Fruit fly (Drosophila melanogaster) whole organism, embryonic: ENCODE measurements around the gene CG34134.

Experiments
- Atf3 ChIP-seq: fragments of 200-800 bp; sonication (Bioruptor generic); optimal IDR thresholded peaks from 3 replicates; lab custom pipeline; 2016; ENCODE audit warnings: missing biosample characterization, missing genetic modification characterization
- Blimp-1 ChIP-seq: fragments of 200-800 bp; sonication (Bioruptor generic); optimal IDR thresholded peaks from 3 replicates; lab custom pipeline; 2018; ENCODE audit warnings: missing biosample characterization, missing genetic modification characterization, mild to moderate bottlenecking, moderate library complexity, missing genetic modification reagents
- CG10147 ChIP-seq: fragments of 200-800 bp; sonication (Bioruptor generic); optimal IDR thresholded peaks from 2 replicates; lab custom pipeline; 2019; ENCODE audit warnings: missing biosample characterization, mild to moderate bottlenecking, missing genetic modification characterization, moderate library complexity
- CG10366 ChIP-seq: fragments of 200-800 bp; sonication (Bioruptor generic); IDR thresholded peaks from 2 replicates; pipeline ENCODE4 v1.3.6; 2022; ENCODE audit warnings: missing biosample characterization, missing genetic modification characterization
- CG10462 ChIP-seq: fragments of 200-800 bp; sonication (Bioruptor generic); optimal IDR thresholded peaks from 2 replicates; lab custom pipeline; 2016; ENCODE audit warnings: missing biosample characterization, missing genetic modification characterization
- CG11695 ChIP-seq: fragments of 200-800 bp; sonication (Bioruptor generic); IDR thresholded peaks from 3 replicates; pipeline ENCODE4 v1.3.6; 2022; ENCODE audit warnings: missing biosample characterization, missing genetic modification characterization
- CG14014 ChIP-seq: fragments of 200-800 bp; sonication (Bioruptor generic); IDR thresholded peaks from 2 replicates; pipeline ENCODE4 v1.3.6; 2022; ENCODE audit warnings: missing biosample characterization, missing genetic modification characterization
- CG14441 ChIP-seq: fragments of 200-800 bp; sonication (Bioruptor generic); IDR thresholded peaks from 2 replicates; pipeline ENCODE4 v1.3.6; 2022; ENCODE audit warnings: missing biosample characterization, missing genetic modification characterization
- CG15696 ChIP-seq: fragments of 200-800 bp; sonication (Bioruptor generic); optimal IDR thresholded peaks from 2 replicates; lab custom pipeline; 2019; ENCODE audit warnings: missing biosample characterization, mild to moderate bottlenecking, missing genetic modification characterization, moderate library complexity
- CG1832 ChIP-seq: fragments of 200-800 bp; sonication (Bioruptor generic); optimal IDR thresholded peaks from 2 replicates; lab custom pipeline; 2017; ENCODE audit warnings: missing biosample characterization, mild to moderate bottlenecking, missing genetic modification characterization, inconsistent platforms
- CG3281 ChIP-seq: fragments of 200-800 bp; sonication (Bioruptor generic); optimal IDR thresholded peaks from 3 replicates; lab custom pipeline; 2017; ENCODE audit warnings: missing biosample characterization, mild to moderate bottlenecking, missing genetic modification characterization
- CG33557 ChIP-seq: fragments of 200-800 bp; sonication (Bioruptor generic); optimal IDR thresholded peaks from 2 replicates; lab custom pipeline; 2019; ENCODE audit warnings: missing biosample characterization, mild to moderate bottlenecking, missing genetic modification characterization, moderate library complexity
- CG3995 ChIP-seq: fragments of 200-800 bp; sonication (Bioruptor generic); optimal IDR thresholded peaks from 3 replicates; lab custom pipeline; 2016; ENCODE audit warnings: missing biosample characterization, missing genetic modification characterization
- CG4854 ChIP-seq: fragments of 200-800 bp; sonication (Bioruptor generic); optimal IDR thresholded peaks from 2 replicates; lab custom pipeline; 2016; ENCODE audit warnings: missing biosample characterization, missing genetic modification characterization, inconsistent platforms
- CG6254 ChIP-seq: fragments of 200-800 bp; sonication (Bioruptor generic); optimal IDR thresholded peaks from 3 replicates; lab custom pipeline; 2017; ENCODE audit warnings: mild to moderate bottlenecking, missing biosample characterization, missing genetic modification reagents, missing genetic modification characterization
- CG6813 ChIP-seq: fragments of 200-800 bp; sonication (Bioruptor generic); optimal IDR thresholded peaks from 2 replicates; lab custom pipeline; 2017; ENCODE audit warnings: missing biosample characterization, missing genetic modification characterization, mild to moderate bottlenecking, moderate library complexity, missing genetic modification reagents
- CG8281 ChIP-seq: fragments of 200-800 bp; sonication (Bioruptor generic); optimal IDR thresholded peaks from 2 replicates; lab custom pipeline; 2018; ENCODE audit warnings: missing biosample characterization, mild to moderate bottlenecking, missing genetic modification characterization, moderate library complexity
- CG9932 ChIP-seq: fragments of 200-800 bp; sonication (Bioruptor generic); IDR thresholded peaks from 2 replicates; pipeline ENCODE4 v1.3.6; 2022; ENCODE audit warnings: missing biosample characterization, missing genetic modification characterization
- Dfd ChIP-seq, 2 experiments: fragments of >200 bp; optimal IDR thresholded peaks; 2 replicates each; lab custom pipeline; 2017; ENCODE audit warnings: missing biosample characterization in 2 of 2, missing genetic modification characterization in 2 of 2
- GATAe ChIP-seq: fragments of 200-800 bp; sonication (Bioruptor generic); conservative IDR thresholded peaks from 2 replicates; pipeline ENCODE4 v1.3.6; 2022; ENCODE audit warnings: missing biosample characterization, missing genetic modification characterization
- Lhr ChIP-seq: fragments of 200-800 bp; sonication (Bioruptor generic); optimal IDR thresholded peaks from 3 replicates; lab custom pipeline; 2017; ENCODE audit warnings: mild to moderate bottlenecking, missing biosample characterization, missing genetic modification reagents, missing genetic modification characterization
- Lim3 ChIP-seq: fragments of 200-800 bp; sonication (Bioruptor generic); IDR thresholded peaks from 2 replicates; pipeline ENCODE4 v1.3.6; 2022; ENCODE audit warnings: missing biosample characterization, missing genetic modification characterization
- Lpt ChIP-seq: fragments of >200 bp; optimal IDR thresholded peaks from 2 replicates; lab custom pipeline; 2018; ENCODE audit warnings: missing biosample characterization, missing genetic modification characterization
- NC2β ChIP-seq: fragments of 200-800 bp; sonication (Bioruptor generic); optimal IDR thresholded peaks from 2 replicates; lab custom pipeline; 2016; ENCODE audit warnings: missing biosample characterization, missing genetic modification characterization
- Ptx1 ChIP-seq: fragments of 200-800 bp; sonication (Bioruptor generic); IDR thresholded peaks from 2 replicates; pipeline ENCODE4 v1.3.6; 2022; ENCODE audit warnings: missing biosample characterization, missing genetic modification characterization
- Six4 ChIP-seq: fragments of 200-800 bp; sonication (Bioruptor generic); optimal IDR thresholded peaks from 2 replicates; lab custom pipeline; 2016; ENCODE audit warnings: missing biosample characterization, missing genetic modification characterization
- Vsx1 ChIP-seq: fragments of 200-800 bp; sonication (Bioruptor generic); optimal IDR thresholded peaks from 2 replicates; lab custom pipeline; 2017; ENCODE audit warnings: missing biosample characterization, mild to moderate bottlenecking, missing genetic modification characterization, missing genetic modification reagents
- bsh ChIP-seq, 2 experiments: fragments of 200-800 bp; sonication (Bioruptor generic); optimal IDR thresholded peaks; 2 replicates each; lab custom pipeline; 2017 to 2018; ENCODE audit warnings: mild to moderate bottlenecking in 2 of 2, missing biosample characterization in 2 of 2, missing genetic modification characterization in 2 of 2, moderate library complexity in 1 of 2
- croc ChIP-seq: fragments of 200-800 bp; sonication (Bioruptor generic); conservative IDR thresholded peaks from 3 replicates; pipeline ENCODE4 v1.3.6; 2022; ENCODE audit warnings: missing biosample characterization, missing genetic modification characterization
- danr ChIP-seq: fragments of 200-800 bp; sonication (Bioruptor generic); IDR thresholded peaks from 2 replicates; pipeline ENCODE4 v1.3.6; 2022; ENCODE audit warnings: missing biosample characterization, missing genetic modification characterization
- dysf ChIP-seq: fragments of 200-800 bp; sonication (Bioruptor generic); IDR thresholded peaks from 3 replicates; pipeline ENCODE4 v1.3.6; 2022; ENCODE audit warnings: missing biosample characterization, missing genetic modification characterization
- en ChIP-seq: fragments of 200-800 bp; sonication (Bioruptor generic); optimal IDR thresholded peaks from 2 replicates; lab custom pipeline; 2016; ENCODE audit warnings: missing biosample characterization, missing genetic modification characterization
- esg ChIP-seq: fragments of 200-800 bp; sonication (Bioruptor generic); conservative IDR thresholded peaks from 2 replicates; pipeline ENCODE4 v1.3.6; 2022; ENCODE audit warnings: missing biosample characterization, missing genetic modification characterization
- hkb ChIP-seq, 2 experiments: fragments of 200-800 bp in 1 of 2; fragments of >200 bp in 1 of 2; sonication (Bioruptor generic) in 1 of 2; IDR thresholded peaks in 1 of 2; optimal IDR thresholded peaks in 1 of 2; 2 replicates each; pipeline versions ENCODE4 v1.3.6 to Lab custom; 2017 to 2022; ENCODE audit warnings: missing biosample characterization in 1 of 2, missing genetic modification characterization in 1 of 2
- jumu ChIP-seq: fragments of 200-800 bp; sonication (Bioruptor generic); optimal IDR thresholded peaks from 3 replicates; lab custom pipeline; 2016; ENCODE audit warnings: missing biosample characterization, missing genetic modification characterization
- lbe ChIP-seq: fragments of 200-800 bp; sonication (Bioruptor generic); optimal IDR thresholded peaks from 2 replicates; lab custom pipeline; 2016; ENCODE audit warnings: missing biosample characterization, mild to moderate bottlenecking, missing genetic modification characterization
- mirr ChIP-seq: fragments of 200-800 bp; sonication (Bioruptor generic); optimal IDR thresholded peaks from 3 replicates; lab custom pipeline; 2018; ENCODE audit warnings: missing biosample characterization, mild to moderate bottlenecking, missing genetic modification characterization
- odd ChIP-seq: fragments of 200-800 bp; sonication (Bioruptor generic); optimal IDR thresholded peaks from 2 replicates; lab custom pipeline; 2017; ENCODE audit warnings: missing biosample characterization, mild to moderate bottlenecking, missing genetic modification characterization
- pan ChIP-seq, 4 experiments: fragments of >200 bp in 3 of 4; fragments of 200-800 bp in 1 of 4; sonication (Bioruptor generic) in 1 of 4; optimal IDR thresholded peaks in 3 of 4; IDR thresholded peaks in 1 of 4; 2 replicates each; pipeline versions ENCODE4 v1.3.6 to Lab custom; 2017 to 2022; ENCODE audit warnings: missing biosample characterization in 2 of 4, missing genetic modification characterization in 2 of 4, mixed read lengths in 1 of 4
- pnt ChIP-seq: fragments of 200-800 bp; sonication (Bioruptor generic); optimal IDR thresholded peaks from 3 replicates; lab custom pipeline; 2016; ENCODE audit warnings: missing biosample characterization, missing genetic modification characterization
- sc ChIP-seq, 3 experiments: fragments of >200 bp in 2 of 3; fragments of 200-800 bp in 1 of 3; sonication (Bioruptor generic) in 1 of 3; optimal IDR thresholded peaks; 2 replicates in 2 of 3; 3 replicates in 1 of 3; lab custom pipeline; 2017; ENCODE audit warnings: mild to moderate bottlenecking in 1 of 3, missing biosample characterization in 1 of 3, missing genetic modification characterization in 1 of 3, missing genetic modification reagents in 1 of 3
- sens-2 ChIP-seq: fragments of 200-800 bp; sonication (Bioruptor generic); IDR thresholded peaks from 2 replicates; pipeline ENCODE4 v1.3.6; 2022; ENCODE audit warnings: missing biosample characterization, missing genetic modification characterization
- sr ChIP-seq: fragments of 200-800 bp; sonication (Bioruptor generic); IDR thresholded peaks from 3 replicates; pipeline ENCODE4 v1.3.6; 2022; ENCODE audit warnings: missing biosample characterization, missing genetic modification characterization
- sug ChIP-seq: fragments of 200-800 bp; optimal IDR thresholded peaks from 2 replicates; lab custom pipeline; 2019; ENCODE audit warnings: missing biosample characterization, mild to moderate bottlenecking, missing genetic modification characterization, moderate library complexity
- tna ChIP-seq: fragments of 200-800 bp; sonication (Bioruptor generic); IDR thresholded peaks from 2 replicates; pipeline ENCODE4 v1.3.6; 2022; ENCODE audit warnings: missing biosample characterization, missing genetic modification characterization; ENCODE audit not compliant: partially characterized antibody
- trem ChIP-seq: fragments of 200-800 bp; optimal IDR thresholded peaks from 3 replicates; lab custom pipeline; 2019; ENCODE audit warnings: missing biosample characterization, mild to moderate bottlenecking, missing genetic modification characterization, moderate library complexity
- ttk ChIP-seq: fragments of 200-800 bp; sonication (Bioruptor generic); IDR thresholded peaks from 2 replicates; pipeline ENCODE4 v2.1.2; 2022; ENCODE audit warnings: missing biosample characterization, missing genetic modification characterization
- unc-4 ChIP-seq: fragments of 200-800 bp; sonication (Bioruptor generic); IDR thresholded peaks from 2 replicates; pipeline ENCODE4 v1.3.6; 2022; ENCODE audit warnings: missing biosample characterization, missing genetic modification characterization; ENCODE audit not compliant: partially characterized antibody
- wdn ChIP-seq: fragments of 200-800 bp; sonication (Bioruptor generic); IDR thresholded peaks from 2 replicates; pipeline ENCODE4 v1.3.6; 2022; ENCODE audit warnings: missing biosample characterization, missing genetic modification characterization

Gene CG34134

DNA sequence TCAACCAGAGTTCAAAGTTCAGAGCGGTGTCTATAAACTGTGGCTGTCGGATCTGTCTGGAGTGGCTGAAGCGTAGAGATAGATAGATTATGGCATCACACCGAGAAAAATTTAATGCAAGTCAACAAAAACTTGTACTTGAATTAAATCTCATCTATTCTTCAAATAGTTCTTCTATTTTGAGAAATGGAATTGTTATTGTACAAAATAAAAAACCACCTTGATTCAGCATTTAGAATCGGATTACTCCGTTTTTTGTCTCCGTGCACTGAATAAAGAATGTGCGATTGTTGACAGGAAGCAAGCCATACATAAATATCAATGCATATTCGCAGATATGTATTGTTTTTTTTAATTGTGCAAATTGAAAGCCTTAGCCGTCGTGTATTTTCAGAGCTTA, 39.0 kb upstream of the CG34134 start (continued):
- TF ChIP-seq NC2β (GFP tag; lab: Kevin White, UChicago) (no peak), danr (GFP tag; lab: Robert Waterston, UW) (no peak), odd (no peak), pan (optimal IDR thresholded peaks at IDR 0.05; lab: Kevin White, UChicago) (no peak), pan (GFP tag; optimal IDR thresholded peaks at IDR 0.05 in 1 of 2, IDR thresholded peaks at IDR 0.05 in 1 of 2) (peak in 1 of 2 experiments; percentile 69), Blimp-1 (peak; percentile 9), CG10366 (GFP tag; lab: Robert Waterston, UW) (peak; percentile 31; the same call in 1 of the 2 replicates), CG15696 (tag; lab: Kevin White, UChicago) (no peak), sc (optimal IDR thresholded peaks at IDR 0.05; lab: Kevin White, UChicago) (no peak), sc (GFP tag; optimal IDR thresholded peaks at IDR 0.05; lab: Kevin White, UChicago) (no peak), ttk (0 out of 2 replicates have a peak, but pooled peaks have one; percentile 23), sr (GFP tag; lab: Robert Waterston, UW) (no peak), CG4854 (GFP tag; lab: Kevin White, UChicago) (no peak), lbe (peak; percentile 42), mirr (GFP tag; lab: Kevin White, UChicago) (no peak), CG3281 (GFP tag; lab: Kevin White, UChicago) (no peak), pnt (peak; percentile 14), tna (GFP tag; lab: Robert Waterston, UW) (no peak), CG10462 (no peak), croc (no peak), CG33557 (GFP tag; lab: Kevin White, UChicago) (no peak), wdn (peak; percentile 36; the same call in 1 of the 2 replicates), CG11695 (GFP tag; lab: Robert Waterston, UW) (peak; percentile 44; the same call in 1 of the 3 replicates), CG9932 (GFP tag; lab: Robert Waterston, UW) (peak; percentile 45; the same call in 1 of the 2 replicates), CG1832 (GFP tag; lab: Kevin White, UChicago) (no peak), esg (GFP tag; lab: Robert Waterston, UW) (peak; percentile 33; the same call in 1 of the 2 replicates), jumu (GFP tag; lab: Kevin White, UChicago) (no peak), unc-4 (GFP tag; lab: Robert Waterston, UW) (no peak), CG10147 (GFP tag; lab: Kevin White, UChicago) (no peak), dysf (GFP tag; lab: Robert Waterston, UW) (peak; percentile 46; the same call in 1 of the 3 replicates), Six4 (peak; percentile 2), GATAe (GFP tag; lab: Robert Waterston, UW) (no peak), Ptx1 (GFP tag; lab: Robert Waterston, UW) (peak; percentile 64), CG8281 (tag; lab: Kevin White, UChicago) (no peak), CG3995 (GFP tag; lab: Kevin White, UChicago) (no peak), sens-2 (GFP tag; lab: Robert Waterston, UW) (no peak), Lim3 (GFP tag; lab: Robert Waterston, UW) (no peak), CG6813 (GFP tag; lab: Kevin White, UChicago) (no peak), Dfd (GFP tag; optimal IDR thresholded peaks at IDR 0.05; lab: Kevin White, UChicago) (no peak), en (GFP tag; lab: Kevin White, UChicago) (no peak), Lpt (GFP tag; lab: Kevin White, UChicago) (no peak), CG6254 (GFP tag; lab: Kevin White, UChicago) (peak; percentile 3), trem (tag; lab: Kevin White, UChicago) (no peak), Vsx1 (GFP tag; lab: Kevin White, UChicago) (no peak), sug (tag; lab: Kevin White, UChicago) (no peak), Lhr (GFP tag; lab: Kevin White, UChicago) (no peak), Atf3 (GFP tag; lab: Kevin White, UChicago) (no peak), hkb (optimal IDR thresholded peaks at IDR 0.05; lab: Kevin White, UChicago) (no peak), hkb (GFP tag; IDR thresholded peaks at IDR 0.05; lab: Robert Waterston, UW) (peak; percentile 50; the same call in 1 of the 2 replicates), bsh (GFP tag; optimal IDR thresholded peaks at IDR 0.05; lab: Kevin White, UChicago) (peak in 1 of 2 experiments; percentile 15), CG14441 (0 out of 2 replicates have a peak, but pooled peaks have one; percentile 10), CG14014 (peak; percentile 45)
